Worm (Caenorhabditis elegans): ENCODE measurements around the gene mrps-11.

- TF ChIP-seq ceh-82 (tag; optimal IDR thresholded peaks at IDR 0.05) (no peak), ztf-4 (tag; optimal IDR thresholded peaks at IDR 0.05) (no peak), F13H6.1 (tag; optimal IDR thresholded peaks at IDR 0.05) (no peak), blmp-1 (tag; optimal IDR thresholded peaks at IDR 0.05; ENCODE audit: insufficient read depth) (peak; percentile 88), nhr-237 (tag; optimal IDR thresholded peaks at IDR 0.05) (no peak)
These were observed 39.3 kb upstream of the mrps-11 start for ce11 chrV:12533635-12534150.

Measured in whole organism, L2 larva.